Worm (Caenorhabditis elegans) whole organism, L3 larva: ENCODE measurements around the gene F32E10.8.

Experiments
- aly-2 ChIP-seq: fragments of 150-350 bp; optimal IDR thresholded peaks from 2 replicates; lab custom pipeline; 2014; ENCODE audit warnings: missing biosample characterization, missing genetic modification characterization
- ama-1 ChIP-seq: fragments of 150-350 bp; optimal IDR thresholded peaks from 2 replicates; lab custom pipeline; 2018
- daf-12 ChIP-seq: fragments of 150-350 bp; optimal IDR thresholded peaks from 2 replicates; lab custom pipeline; 2014; ENCODE audit warnings: missing biosample characterization, missing genetic modification reagents, missing genetic modification characterization
- egl-27 ChIP-seq: sonication (generic microtip); optimal IDR thresholded peaks from 4 replicates; lab custom pipeline; 2017; ENCODE audit warnings: missing biosample characterization, missing genetic modification reagents, missing genetic modification characterization
- jun-1 ChIP-seq: fragments of 150-350 bp; optimal IDR thresholded peaks from 2 replicates; lab custom pipeline; 2014; ENCODE audit warnings: missing biosample characterization, missing genetic modification reagents, missing genetic modification characterization
- lsy-12 ChIP-seq: sonication (generic microtip); optimal IDR thresholded peaks from 2 replicates; lab custom pipeline; 2016; ENCODE audit warnings: mild to moderate bottlenecking, missing genetic modification characterization, missing compliant biosample characterization
- mdl-1 ChIP-seq: fragments of 150-350 bp; optimal IDR thresholded peaks from 2 replicates; lab custom pipeline; 2014; ENCODE audit warnings: missing biosample characterization, missing genetic modification characterization
- nhr-237 ChIP-seq: fragments of 150-350 bp; optimal IDR thresholded peaks from 2 replicates; lab custom pipeline; 2014; ENCODE audit warnings: missing biosample characterization, missing genetic modification characterization
- nhr-25 ChIP-seq: sonication (generic microtip); optimal IDR thresholded peaks from 2 replicates; lab custom pipeline; 2017; ENCODE audit warnings: missing biosample characterization, missing genetic modification characterization
- nhr-28 ChIP-seq: fragments of 150-350 bp; optimal IDR thresholded peaks from 2 replicates; lab custom pipeline; 2014; ENCODE audit warnings: missing biosample characterization, missing genetic modification characterization
- snpc-4 ChIP-seq: fragments of 150-350 bp; optimal IDR thresholded peaks from 2 replicates; lab custom pipeline; 2014; ENCODE audit warnings: missing biosample characterization, missing genetic modification characterization
- tbx-2 ChIP-seq: sonication (generic microtip); optimal IDR thresholded peaks from 2 replicates; lab custom pipeline; 2016; ENCODE audit warnings: mild to moderate bottlenecking, missing genetic modification characterization, missing compliant biosample characterization

- TF ChIP-seq daf-12 (tag; lab: Kevin White, UChicago): no peak
- no peak for TF ChIP-seq aly-2
- no peak for TF ChIP-seq mdl-1 (tag; lab: Kevin White, UChicago)
- no peak for TF ChIP-seq snpc-4 (tag; lab: Kevin White, UChicago)
- TF ChIP-seq nhr-237 (tag; lab: Kevin White, UChicago): no peak
- no peak for TF ChIP-seq nhr-28
- TF ChIP-seq lsy-12: no peak
- no peak for TF ChIP-seq tbx-2 (tag; lab: Kevin White, UChicago)
- TF ChIP-seq nhr-25 (tag; lab: Kevin White, UChicago): no peak
- TF ChIP-seq ama-1 (lab: Kevin White, UChicago): no peak
- no peak for TF ChIP-seq egl-27 (tag; lab: Kevin White, UChicago)
- no peak for TF ChIP-seq jun-1 (tag; lab: Kevin White, UChicago)
Observed at ce11 chrIV:7532360-7532759, 35.0 kb upstream of the F32E10.8 start, which contains the start of gene R05G6.1.
